Fruit fly (Drosophila melanogaster): ENCODE data around the gene CG3987.

The CG3987 gene

DNA sequence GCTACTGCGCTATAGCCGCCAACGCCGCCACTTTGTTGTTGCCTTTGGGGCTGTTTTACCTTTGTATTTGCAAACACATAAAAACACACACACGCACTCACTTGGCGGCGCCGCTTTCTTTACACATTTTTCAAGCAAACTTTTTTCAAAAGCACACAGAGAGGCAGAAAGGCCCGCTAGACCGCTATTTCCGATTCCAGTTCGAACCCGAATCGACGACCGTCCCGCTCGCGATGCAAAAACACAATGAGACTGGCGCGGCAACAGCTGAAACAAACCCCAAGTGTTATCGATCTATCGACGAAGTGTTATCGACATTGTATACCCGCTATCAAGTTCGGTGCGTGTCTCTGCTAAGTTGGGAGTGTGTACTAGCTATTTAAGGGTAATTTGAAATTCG, 8.1 kb upstream of the CG3987 start, which contains the start of gene CG42788 (continued):
- peak; percentile 22 for TF ChIP-seq CG13296 (GFP tag; optimal IDR thresholded peaks at IDR 0.05)
- TF ChIP-seq CG15601 (tag; optimal IDR thresholded peaks at IDR 0.05), result peak; percentile 30
- no peak for TF ChIP-seq ssp (GFP tag; IDR thresholded peaks at IDR 0.05)
- no peak for TF ChIP-seq usp (GFP tag; optimal IDR thresholded peaks at IDR 0.05)
- no peak for TF ChIP-seq Oaz (GFP tag; IDR thresholded peaks at IDR 0.05)
- no peak for TF ChIP-seq cas (GFP tag; IDR thresholded peaks at IDR 0.05)
- TF ChIP-seq CHES-1-like (GFP tag; optimal IDR thresholded peaks at IDR 0.05), result peak; percentile 76
- TF ChIP-seq CG2116 (GFP tag; optimal IDR thresholded peaks at IDR 0.05), result peak; percentile 89
- peak; percentile 14 for TF ChIP-seq Sin3A (optimal IDR thresholded peaks at IDR 0.05)
- TF ChIP-seq Nf-YB (GFP tag; optimal IDR thresholded peaks at IDR 0.05), result peak; percentile 52
- peak; percentile 64 for TF ChIP-seq CG15269 (tag; optimal IDR thresholded peaks at IDR 0.05)
- peak; percentile 41 for TF ChIP-seq zfh2 (GFP tag; optimal IDR thresholded peaks at IDR 0.05)
- no peak for TF ChIP-seq CG11093 (GFP tag; IDR thresholded peaks at IDR 0.05)
- no peak for TF ChIP-seq Trl (optimal IDR thresholded peaks at IDR 0.05)
- peak; percentile 48 for TF ChIP-seq Trl (GFP tag; optimal IDR thresholded peaks at IDR 0.05)
- TF ChIP-seq Elba2 (GFP tag; optimal IDR thresholded peaks at IDR 0.05), result no peak
- no peak for TF ChIP-seq CG2129 (GFP tag; IDR thresholded peaks at IDR 0.05; ENCODE audit: partially characterized antibody)
- TF ChIP-seq Bdp1 (GFP tag; optimal IDR thresholded peaks at IDR 0.05), result peak; percentile 18
- peak; percentile 56 for TF ChIP-seq CG2120 (GFP tag; optimal IDR thresholded peaks at IDR 0.05)
- TF ChIP-seq shn (GFP tag; optimal IDR thresholded peaks at IDR 0.05), result peak; percentile 76
- TF ChIP-seq Bteb2 (GFP tag; optimal IDR thresholded peaks at IDR 0.05), result peak; percentile 75
- TF ChIP-seq CG17568 (GFP tag; optimal IDR thresholded peaks at IDR 0.05), result peak; percentile 27
- peak in 1 of 2 experiments; percentile 88 for TF ChIP-seq insv (GFP tag; optimal IDR thresholded peaks at IDR 0.05)
- peak; percentile 50 for TF ChIP-seq CG12744 (GFP tag; optimal IDR thresholded peaks at IDR 0.05)
- no peak for TF ChIP-seq CG10366 (GFP tag; IDR thresholded peaks at IDR 0.05)
- TF ChIP-seq HmgD (GFP tag; optimal IDR thresholded peaks at IDR 0.05), result peak; percentile 85
- peak; percentile 61 for TF ChIP-seq Hsf (GFP tag; optimal IDR thresholded peaks at IDR 0.05)
- TF ChIP-seq CG10959 (GFP tag; IDR thresholded peaks at IDR 0.05), result no peak
- TF ChIP-seq bab2 (GFP tag; optimal IDR thresholded peaks at IDR 0.05), result peak; percentile 29
- TF ChIP-seq CG11695 (GFP tag; IDR thresholded peaks at IDR 0.05), result no peak
- TF ChIP-seq toy (GFP tag; IDR thresholded peaks at IDR 0.05), result no peak
- peak; percentile 40 for TF ChIP-seq pb (GFP tag; optimal IDR thresholded peaks at IDR 0.05)
- peak; percentile 86 for TF ChIP-seq CG4282 (GFP tag; optimal IDR thresholded peaks at IDR 0.05)
- peak; percentile 53 for TF ChIP-seq dmrt99B (tag; optimal IDR thresholded peaks at IDR 0.05)
- TF ChIP-seq disco-r (GFP tag; optimal IDR thresholded peaks at IDR 0.05), result peak; percentile 38
- TF ChIP-seq bowl (GFP tag; IDR thresholded peaks at IDR 0.05), result no peak
- peak; percentile 57 for TF ChIP-seq CG2875 (GFP tag; optimal IDR thresholded peaks at IDR 0.05)
- no peak for TF ChIP-seq z (GFP tag; IDR thresholded peaks at IDR 0.05)
- TF ChIP-seq CG1792 (GFP tag; optimal IDR thresholded peaks at IDR 0.05), result no peak
- TF ChIP-seq kah (GFP tag; optimal IDR thresholded peaks at IDR 0.05), result no peak
- TF ChIP-seq mld (GFP tag; IDR thresholded peaks at IDR 0.05; ENCODE audit: partially characterized antibody), result no peak
- TF ChIP-seq Lpt (GFP tag; optimal IDR thresholded peaks at IDR 0.05), result no peak
- TF ChIP-seq Aef1 (GFP tag; IDR thresholded peaks at IDR 0.05), result no peak
- peak; percentile 35 for TF ChIP-seq CG3281 (GFP tag; optimal IDR thresholded peaks at IDR 0.05)
- TF ChIP-seq Hr3 (GFP tag; optimal IDR thresholded peaks at IDR 0.05), result no peak
- TF ChIP-seq psq (GFP tag; optimal IDR thresholded peaks at IDR 0.05), result no peak
- no peak for TF ChIP-seq Sox100B (GFP tag; optimal IDR thresholded peaks at IDR 0.05)
- peak; percentile 93 for TF ChIP-seq HmgZ (tag; optimal IDR thresholded peaks at IDR 0.05)
- no peak for TF ChIP-seq Ada2b (GFP tag; IDR thresholded peaks at IDR 0.05)
- TF ChIP-seq H15 (GFP tag; IDR thresholded peaks at IDR 0.05), result no peak
- no peak for TF ChIP-seq CG2889 (GFP tag; IDR thresholded peaks at IDR 0.05)
- peak; percentile 55 for TF ChIP-seq tx (GFP tag; optimal IDR thresholded peaks at IDR 0.05)
- TF ChIP-seq vnd (GFP tag; IDR thresholded peaks at IDR 0.05; ENCODE audit: partially characterized antibody), result no peak
- peak; percentile 46 for TF ChIP-seq CG3407 (GFP tag; optimal IDR thresholded peaks at IDR 0.05)

Measured in whole organism, embryonic.